Worm (Caenorhabditis elegans): ENCODE data around the gene nhr-140.

DNA sequence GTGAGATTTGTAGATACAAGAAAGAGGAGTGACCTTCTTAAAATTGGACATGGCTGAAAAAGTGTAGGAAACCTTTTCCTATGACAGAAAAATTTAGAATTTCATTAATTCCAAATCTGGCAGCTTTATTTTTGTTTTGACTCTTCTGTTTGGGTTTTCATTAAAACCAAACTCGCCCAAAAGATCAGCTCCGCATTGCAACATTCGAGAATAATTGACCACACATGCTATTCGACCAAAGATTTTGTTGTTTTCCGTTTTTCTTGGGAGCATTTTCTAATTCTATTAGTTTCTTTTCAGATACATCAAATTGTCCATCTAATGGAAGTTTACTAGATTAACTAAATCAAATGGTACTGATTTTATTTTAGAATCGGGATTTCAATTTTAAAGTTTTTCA lies 33.2 kb downstream of the nhr-140 start, which contains the start of gene mec-1:
- TF ChIP-seq duxl-1 (tag; optimal IDR thresholded peaks at IDR 0.05; ENCODE audit: poor library complexity) (no peak), mdl-1 (tag; optimal IDR thresholded peaks at IDR 0.05) (no peak), snpc-1.2 (GFP tag; IDR thresholded peaks at IDR 0.05) (no peak), daf-19 (GFP tag; conservative IDR thresholded peaks at IDR 0.05) (no peak), F26F4.8 (GFP tag; conservative IDR thresholded peaks at IDR 0.05) (no peak), aly-2 (tag; optimal IDR thresholded peaks at IDR 0.05) (no peak)

Data from whole organism, L4 larva.